Fruit fly (Drosophila melanogaster): ENCODE measurements around the gene SPE.

SPE gene

DNA sequence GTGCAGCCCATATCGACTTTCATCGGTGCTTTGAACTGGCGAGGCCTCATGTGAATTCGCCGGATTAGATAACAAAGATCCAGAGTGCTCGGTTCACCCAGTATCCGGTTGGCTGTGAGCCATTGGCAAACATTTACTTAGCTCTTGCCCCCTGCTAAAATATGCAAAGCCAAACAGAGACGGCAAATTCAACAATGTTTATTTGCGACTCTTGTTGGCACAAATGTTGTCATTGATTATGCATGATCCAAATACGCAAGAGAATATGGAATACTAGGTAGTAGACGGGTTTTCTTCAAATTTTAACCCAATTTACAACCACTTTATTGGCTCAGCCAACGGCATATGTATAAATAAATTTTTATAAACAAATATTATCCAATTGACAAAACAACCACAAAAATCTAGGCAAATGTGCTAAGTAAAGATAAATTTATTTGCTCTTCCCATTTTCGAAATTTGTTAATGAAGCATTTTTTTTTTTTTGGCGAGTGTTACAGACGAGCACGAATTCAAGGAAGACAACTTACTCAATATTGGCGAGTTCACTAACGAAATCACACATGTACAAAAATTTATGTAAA lies 33.4 kb upstream of the SPE start (continued):
- peak; percentile 7 for TF ChIP-seq CG4328 (GFP tag; optimal IDR thresholded peaks at IDR 0.05)
- no peak for TF ChIP-seq C15 (GFP tag; IDR thresholded peaks at IDR 0.05)
- no peak for TF ChIP-seq br (optimal IDR thresholded peaks at IDR 0.05)
- 0 out of 2 replicates have a peak, but pooled peaks have one; percentile 44 for TF ChIP-seq slbo (GFP tag; IDR thresholded peaks at IDR 0.05)
- TF ChIP-seq mam (GFP tag; optimal IDR thresholded peaks at IDR 0.05), result peak; percentile 48
- TF ChIP-seq YL-1 (GFP tag; optimal IDR thresholded peaks at IDR 0.05), result peak; percentile 48
- TF ChIP-seq CG18599 (GFP tag; optimal IDR thresholded peaks at IDR 0.05), result peak; percentile 87
- no peak for TF ChIP-seq CG12104 (GFP tag; optimal IDR thresholded peaks at IDR 0.05)
- no peak for TF ChIP-seq cas (GFP tag; IDR thresholded peaks at IDR 0.05)
- peak; percentile 33 for TF ChIP-seq ATbp (GFP tag; optimal IDR thresholded peaks at IDR 0.05)
- TF ChIP-seq fd3F (GFP tag; optimal IDR thresholded peaks at IDR 0.05), result peak; percentile 91
- TF ChIP-seq CG34376 (GFP tag; optimal IDR thresholded peaks at IDR 0.05), result peak; percentile 30
- TF ChIP-seq pfk (GFP tag; optimal IDR thresholded peaks at IDR 0.05), result no peak
- no peak for TF ChIP-seq Atf3 (GFP tag; optimal IDR thresholded peaks at IDR 0.05)
- peak; percentile 15 for TF ChIP-seq Usf (GFP tag; optimal IDR thresholded peaks at IDR 0.05)
- peak; percentile 61 for TF ChIP-seq Side (GFP tag; optimal IDR thresholded peaks at IDR 0.05)
- peak; percentile 82 for TF ChIP-seq Vsx1 (GFP tag; optimal IDR thresholded peaks at IDR 0.05)
- peak; percentile 78 for TF ChIP-seq CG18619 (GFP tag; optimal IDR thresholded peaks at IDR 0.05)
- TF ChIP-seq sisA (GFP tag; IDR thresholded peaks at IDR 0.05), result no peak
- TF ChIP-seq CG11085 (GFP tag; IDR thresholded peaks at IDR 0.05), result peak; percentile 66; the same call in 1 of the 2 replicates
- peak; percentile 90 for TF ChIP-seq CG12769 (tag; optimal IDR thresholded peaks at IDR 0.05)
- peak; percentile 78 for TF ChIP-seq CG10209 (GFP tag; optimal IDR thresholded peaks at IDR 0.05)
- no peak for TF ChIP-seq bigmax (GFP tag; optimal IDR thresholded peaks at IDR 0.05)
- peak; percentile 16 for TF ChIP-seq CG13894 (tag; optimal IDR thresholded peaks at IDR 0.05)
- TF ChIP-seq fd64A (GFP tag; optimal IDR thresholded peaks at IDR 0.05), result no peak
- TF ChIP-seq corto (GFP tag; optimal IDR thresholded peaks at IDR 0.05), result no peak
- TF ChIP-seq ara (GFP tag; IDR thresholded peaks at IDR 0.05), result no peak
- peak; percentile 60 for TF ChIP-seq CHES-1-like (GFP tag; optimal IDR thresholded peaks at IDR 0.05)
- TF ChIP-seq CG30431 (GFP tag; optimal IDR thresholded peaks at IDR 0.05), result peak; percentile 6
- no peak for TF ChIP-seq slp2 (GFP tag; optimal IDR thresholded peaks at IDR 0.05)
- TF ChIP-seq CG10321 (GFP tag; IDR thresholded peaks at IDR 0.05), result peak; percentile 70
- TF ChIP-seq gem (tag; optimal IDR thresholded peaks at IDR 0.05), result peak; percentile 63
- no peak for TF ChIP-seq CG2129 (GFP tag; IDR thresholded peaks at IDR 0.05; ENCODE audit: partially characterized antibody)
- TF ChIP-seq run (tag; optimal IDR thresholded peaks at IDR 0.05), result peak; percentile 16
- TF ChIP-seq CG11560 (tag; IDR thresholded peaks at IDR 0.05), result no peak
- peak; percentile 11 for TF ChIP-seq shn (GFP tag; optimal IDR thresholded peaks at IDR 0.05)
- TF ChIP-seq CG13624 (GFP tag; optimal IDR thresholded peaks at IDR 0.05), result peak; percentile 49
- peak; percentile 72 for TF ChIP-seq CG11695 (GFP tag; IDR thresholded peaks at IDR 0.05)
- no peak for TF ChIP-seq vfl (GFP tag; optimal IDR thresholded peaks at IDR 0.05)
- no peak for TF ChIP-seq CG11093 (GFP tag; IDR thresholded peaks at IDR 0.05)
- peak; percentile 68; the same call in 1 of the 2 replicates for TF ChIP-seq ranshi (GFP tag; IDR thresholded peaks at IDR 0.05)
- peak; percentile 25; the same call in 1 of the 2 replicates for TF ChIP-seq E2f1 (GFP tag; IDR thresholded peaks at IDR 0.05)
- no peak for TF ChIP-seq h (optimal IDR thresholded peaks at IDR 0.05)
- peak; percentile 39 for TF ChIP-seq Oli (tag; optimal IDR thresholded peaks at IDR 0.05)
- TF ChIP-seq CG32772 (GFP tag; IDR thresholded peaks at IDR 0.05), result no peak
- no peak for TF ChIP-seq Dfd (GFP tag; optimal IDR thresholded peaks at IDR 0.05)
- TF ChIP-seq phol (tag; optimal IDR thresholded peaks at IDR 0.05), result no peak
- TF ChIP-seq CG34224 (GFP tag; IDR thresholded peaks at IDR 0.05; ENCODE audit: partially characterized antibody), result no peak
- TF ChIP-seq Lim3 (GFP tag; IDR thresholded peaks at IDR 0.05), result no peak
- peak; percentile 83 for TF ChIP-seq CG12071 (GFP tag; optimal IDR thresholded peaks at IDR 0.05)
- TF ChIP-seq CG11398 (GFP tag; optimal IDR thresholded peaks at IDR 0.05), result peak; percentile 14
